Worm (Caenorhabditis elegans): ENCODE data around the gene F11G11.13.

F11G11.13 gene

DNA sequence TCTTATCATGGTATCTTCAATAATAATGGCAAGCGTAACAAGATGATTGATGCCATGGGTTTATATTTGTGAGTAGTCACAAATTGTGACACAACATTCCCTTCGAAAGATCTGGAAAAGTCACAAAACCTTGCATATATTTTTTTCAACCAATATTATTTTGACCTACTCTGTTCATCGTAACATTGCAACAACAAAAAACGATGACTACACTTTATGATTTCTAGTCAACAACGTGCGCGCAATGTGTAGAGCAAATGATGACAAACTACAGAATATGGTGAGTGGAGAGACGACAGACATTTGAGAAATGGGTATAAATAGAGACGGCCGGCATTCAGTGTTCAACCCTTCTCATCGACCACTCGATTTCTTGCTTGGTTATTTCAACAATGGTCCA, 5.7 kb upstream of the F11G11.13 start, which contains the start of gene gst-7:
TSS of gene gst-7 (plus strand) at position 336 of the 400 bp plus-strand sequence.
- no peak for TF ChIP-seq nhr-2 (tag; optimal IDR thresholded peaks at IDR 0.05)
- peak; percentile 31 for TF ChIP-seq pha-4 (tag; optimal IDR thresholded peaks at IDR 0.05)
- no peak for TF ChIP-seq tbx-8 (GFP tag; optimal IDR thresholded peaks at IDR 0.05)
- TF ChIP-seq lin-13 (tag; optimal IDR thresholded peaks at IDR 0.05) = no peak
- no peak for TF ChIP-seq ztf-11 (tag; optimal IDR thresholded peaks at IDR 0.05)

- no peak for TF ChIP-seq bed-3 (GFP tag; optimal IDR thresholded peaks at IDR 0.05)
- no peak for TF ChIP-seq nhr-237 (tag; optimal IDR thresholded peaks at IDR 0.05)
- no peak for TF ChIP-seq sem-2 (GFP tag; optimal IDR thresholded peaks at IDR 0.05)
- TF ChIP-seq unc-62 (GFP tag; optimal IDR thresholded peaks at IDR 0.05) = no peak
- no peak for TF ChIP-seq unc-120 (tag; optimal IDR thresholded peaks at IDR 0.05; ENCODE audit: poor library complexity, severe bottlenecking)
- TF ChIP-seq blmp-1 (tag; optimal IDR thresholded peaks at IDR 0.05) = no peak
- TF ChIP-seq snpc-4 (tag; optimal IDR thresholded peaks at IDR 0.05) = no peak
- TF ChIP-seq hlh-1 (tag; optimal IDR thresholded peaks at IDR 0.05) = no peak
- no peak for TF ChIP-seq flh-1 (GFP tag; optimal IDR thresholded peaks at IDR 0.05)
- no peak for TF ChIP-seq lsy-2 (tag; optimal IDR thresholded peaks at IDR 0.05)
- no peak for TF ChIP-seq mls-2 (tag; optimal IDR thresholded peaks at IDR 0.05)
- TF ChIP-seq mep-1 (tag; optimal IDR thresholded peaks at IDR 0.05) = no peak
- TF ChIP-seq sptf-1 (tag; optimal IDR thresholded peaks at IDR 0.05) = no peak
- no peak for TF ChIP-seq ceh-39 (tag; optimal IDR thresholded peaks at IDR 0.05)
- no peak for TF ChIP-seq nhr-12 (tag; optimal IDR thresholded peaks at IDR 0.05)
- no peak for TF ChIP-seq nhr-28 (tag; optimal IDR thresholded peaks at IDR 0.05)
- no peak for TF ChIP-seq M03D4.4 (tag; optimal IDR thresholded peaks at IDR 0.05)
- no peak for TF ChIP-seq tbx-8 (GFP tag; optimal IDR thresholded peaks at IDR 0.05)
These were observed 3.6 kb upstream of the F11G11.13 start, which contains the start of gene gst-6 for ce11 chrII:4879629-4880028. TSS of gene gst-6 (plus strand) at chrII:4879891.

DNA sequence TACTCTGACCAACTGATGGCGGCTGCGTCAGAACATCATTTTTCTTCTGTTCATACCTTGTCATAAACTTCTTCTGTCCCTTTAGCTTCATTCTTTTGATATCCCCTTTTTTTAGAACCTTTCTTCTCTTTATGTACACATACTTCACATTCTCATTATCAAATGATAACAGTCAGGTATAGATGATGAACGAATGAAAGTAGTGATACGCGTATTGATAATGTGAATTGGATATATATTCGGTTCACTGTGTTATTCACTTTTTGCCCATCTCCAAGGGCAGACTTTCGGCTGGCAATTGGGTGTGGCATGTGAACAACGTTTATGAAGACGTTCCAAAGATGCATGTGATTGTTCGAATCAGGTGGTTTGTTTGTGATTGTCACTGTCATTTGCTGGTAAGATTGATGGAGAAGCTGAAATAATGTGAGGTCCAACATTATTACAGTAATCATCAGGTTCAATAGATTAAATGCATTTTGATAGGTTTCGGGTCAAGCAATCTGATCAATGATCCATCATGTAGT, 1.6 kb downstream of the F11G11.13 start, which contains the start of gene F11G11.15:
TSS of gene F11G11.15 (plus strand) at position 511 of the 527 bp plus-strand sequence.
- TF ChIP-seq M03D4.4 (tag; optimal IDR thresholded peaks at IDR 0.05) (no peak), nhr-76 (tag; optimal IDR thresholded peaks at IDR 0.05) (no peak), mab-5 (tag; optimal IDR thresholded peaks at IDR 0.05) (no peak), mep-1 (tag; optimal IDR thresholded peaks at IDR 0.05) (no peak), lsy-2 (tag; optimal IDR thresholded peaks at IDR 0.05) (no peak)

DNA sequence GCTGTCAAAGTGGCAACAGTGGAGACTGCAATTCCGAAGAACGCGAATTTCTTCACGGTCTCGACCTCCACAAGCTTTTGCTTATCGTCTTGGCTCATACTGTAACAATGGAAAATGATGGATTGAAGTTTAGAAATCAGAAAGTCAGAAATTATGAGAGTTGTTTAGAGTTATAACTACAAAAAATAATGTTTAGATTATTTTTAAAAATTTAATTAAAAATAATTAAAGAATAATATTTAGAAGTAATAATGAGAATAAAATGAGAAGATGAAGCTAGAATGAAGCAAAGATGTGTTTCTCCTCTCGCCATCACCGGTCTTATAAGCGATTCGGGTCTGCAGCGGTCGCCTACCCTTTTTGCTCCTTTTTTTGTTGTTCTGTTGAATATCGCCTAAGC, 3.0 kb downstream of the F11G11.13 start, which contains the start of gene col-73:
TSS of gene col-73 (minus strand) at position 101 of the 400 bp plus-strand sequence.
- TF ChIP-seq nhr-237 (tag; optimal IDR thresholded peaks at IDR 0.05) = no peak
- TF ChIP-seq ceh-83 (GFP tag; optimal IDR thresholded peaks at IDR 0.05) = no peak
- no peak for TF ChIP-seq lsy-2 (tag; optimal IDR thresholded peaks at IDR 0.05)
- TF ChIP-seq lin-32 (GFP tag; optimal IDR thresholded peaks at IDR 0.05) = no peak
- no peak for TF ChIP-seq mls-2 (tag; optimal IDR thresholded peaks at IDR 0.05)
- no peak for TF ChIP-seq unc-120 (tag; optimal IDR thresholded peaks at IDR 0.05; ENCODE audit: poor library complexity, severe bottlenecking)
- TF ChIP-seq unc-39 (tag; optimal IDR thresholded peaks at IDR 0.05) = no peak
- no peak for TF ChIP-seq mep-1 (tag; optimal IDR thresholded peaks at IDR 0.05)
- no peak for TF ChIP-seq cnd-1 (tag; optimal IDR thresholded peaks at IDR 0.05)
- TF ChIP-seq nhr-28 (tag; optimal IDR thresholded peaks at IDR 0.05) = no peak
- no peak for TF ChIP-seq ceh-43 (GFP tag; optimal IDR thresholded peaks at IDR 0.05)
- no peak for TF ChIP-seq lin-13 (tag; optimal IDR thresholded peaks at IDR 0.05)
- no peak for TF ChIP-seq M03D4.4 (tag; optimal IDR thresholded peaks at IDR 0.05)
- TF ChIP-seq sptf-1 (tag; optimal IDR thresholded peaks at IDR 0.05) = no peak
- no peak for TF ChIP-seq bed-3 (GFP tag; optimal IDR thresholded peaks at IDR 0.05)
- no peak for TF ChIP-seq pha-4 (tag; optimal IDR thresholded peaks at IDR 0.05)

- TF ChIP-seq mep-1 (tag; optimal IDR thresholded peaks at IDR 0.05) = no peak
- TF ChIP-seq elt-3 (tag; optimal IDR thresholded peaks at IDR 0.05) = no peak
- TF ChIP-seq unc-120 (tag; optimal IDR thresholded peaks at IDR 0.05; ENCODE audit: poor library complexity, severe bottlenecking) = no peak
- no peak for TF ChIP-seq ceh-39 (tag; optimal IDR thresholded peaks at IDR 0.05)
- TF ChIP-seq mab-5 (tag; optimal IDR thresholded peaks at IDR 0.05) = no peak
- TF ChIP-seq snpc-4 (tag; optimal IDR thresholded peaks at IDR 0.05) = no peak
- TF ChIP-seq sem-2 (GFP tag; optimal IDR thresholded peaks at IDR 0.05) = no peak
- TF ChIP-seq drap-1 (GFP tag; optimal IDR thresholded peaks at IDR 0.05) = no peak
- no peak for TF ChIP-seq tbx-8 (GFP tag; optimal IDR thresholded peaks at IDR 0.05)
- TF ChIP-seq lin-32 (GFP tag; optimal IDR thresholded peaks at IDR 0.05) = no peak
These were observed 4.1 kb downstream of the F11G11.13 start for ce11 chrII:4871834-4872233.
